Fruit fly (Drosophila melanogaster) whole organism, embryonic: ENCODE results near the gene Cyp312a1.
A peak's percentile ranks its signal among the peaks of the same experiment; 100 is the strongest.

ENCODE experiments used
- Adf1 ChIP-seq: fragments of 200-800 bp; sonication (Bioruptor generic); IDR thresholded peaks from 2 replicates; pipeline ENCODE4 v1.3.6; 2022; ENCODE audit warnings: missing biosample characterization, missing genetic modification characterization
- B-H2 ChIP-seq: fragments of 200-800 bp; sonication (Bioruptor generic); optimal IDR thresholded peaks from 2 replicates; lab custom pipeline; 2018; ENCODE audit warnings: missing biosample characterization, mild to moderate bottlenecking, missing genetic modification characterization
- Bdp1 ChIP-seq: fragments of 200-800 bp; sonication (Bioruptor generic); optimal IDR thresholded peaks from 3 replicates; lab custom pipeline; 2016; ENCODE audit warnings: missing biosample characterization, missing genetic modification characterization
- Blimp-1 ChIP-seq: fragments of 200-800 bp; sonication (Bioruptor generic); optimal IDR thresholded peaks from 3 replicates; lab custom pipeline; 2018; ENCODE audit warnings: missing biosample characterization, missing genetic modification characterization, mild to moderate bottlenecking, moderate library complexity, missing genetic modification reagents
- CG1024 ChIP-seq: fragments of 200-800 bp; sonication (Bioruptor generic); IDR thresholded peaks from 2 replicates; pipeline ENCODE4 v1.3.6; 2022; ENCODE audit warnings: missing biosample characterization, missing genetic modification characterization
- CG10274 ChIP-seq: fragments of 200-800 bp; sonication (Bioruptor generic); optimal IDR thresholded peaks from 3 replicates; lab custom pipeline; 2017; ENCODE audit warnings: missing biosample characterization, mild to moderate bottlenecking, missing genetic modification characterization
- CG10565 ChIP-seq: fragments of 200-800 bp; sonication (Bioruptor generic); optimal IDR thresholded peaks from 3 replicates; lab custom pipeline; 2016; ENCODE audit warnings: missing biosample characterization, mild to moderate bottlenecking, missing genetic modification characterization
- CG11093 ChIP-seq: fragments of 200-800 bp; sonication (Bioruptor generic); IDR thresholded peaks from 3 replicates; pipeline ENCODE4 v1.3.6; 2022; ENCODE audit warnings: missing biosample characterization, missing genetic modification characterization
- CG12659 ChIP-seq: fragments of 200-800 bp; sonication (Bioruptor generic); optimal IDR thresholded peaks from 3 replicates; lab custom pipeline; 2017; ENCODE audit warnings: mild to moderate bottlenecking, missing biosample characterization, missing genetic modification reagents, missing genetic modification characterization
- CG13775 ChIP-seq: fragments of 200-800 bp; sonication (Bioruptor generic); optimal IDR thresholded peaks from 3 replicates; lab custom pipeline; 2017; ENCODE audit warnings: missing biosample characterization, mild to moderate bottlenecking, missing genetic modification characterization
- CG15073 ChIP-seq: fragments of 200-800 bp; sonication (Bioruptor generic); optimal IDR thresholded peaks from 2 replicates; lab custom pipeline; 2016; ENCODE audit warnings: missing biosample characterization, missing genetic modification characterization
- CG1529 ChIP-seq: fragments of 200-800 bp; sonication (Bioruptor generic); optimal IDR thresholded peaks from 3 replicates; lab custom pipeline; 2018; ENCODE audit warnings: missing biosample characterization, missing genetic modification characterization
- CG15514 ChIP-seq: fragments of 200-800 bp; sonication (Bioruptor generic); optimal IDR thresholded peaks from 3 replicates; lab custom pipeline; 2017; ENCODE audit warnings: missing biosample characterization, missing genetic modification characterization, mild to moderate bottlenecking, moderate library complexity, missing genetic modification reagents
- CG16863 ChIP-seq: fragments of 200-800 bp; sonication (Bioruptor generic); optimal IDR thresholded peaks from 3 replicates; lab custom pipeline; 2016; ENCODE audit warnings: missing biosample characterization, missing genetic modification characterization
- CG2120 ChIP-seq: fragments of 200-800 bp; sonication (Bioruptor generic); optimal IDR thresholded peaks from 3 replicates; lab custom pipeline; 2016; ENCODE audit warnings: missing biosample characterization, missing genetic modification characterization
- CG2712 ChIP-seq: fragments of 200-800 bp; optimal IDR thresholded peaks from 3 replicates; lab custom pipeline; 2019; ENCODE audit warnings: missing biosample characterization, mild to moderate bottlenecking, missing genetic modification characterization, moderate library complexity
- CG30020 ChIP-seq: fragments of 200-800 bp; optimal IDR thresholded peaks from 2 replicates; lab custom pipeline; 2019; ENCODE audit warnings: missing biosample characterization, mild to moderate bottlenecking, missing genetic modification characterization, moderate library complexity
- CG34224 ChIP-seq: fragments of 200-800 bp; sonication (Bioruptor generic); IDR thresholded peaks from 3 replicates; pipeline ENCODE4 v1.3.6; 2022; ENCODE audit warnings: missing biosample characterization, missing genetic modification characterization; ENCODE audit not compliant: partially characterized antibody
- CG43689 ChIP-seq: fragments of 200-800 bp; sonication (Bioruptor generic); IDR thresholded peaks from 2 replicates; pipeline ENCODE4 v1.3.6; 2022; ENCODE audit warnings: missing biosample characterization, missing genetic modification characterization
- CG6254 ChIP-seq: fragments of 200-800 bp; sonication (Bioruptor generic); optimal IDR thresholded peaks from 3 replicates; lab custom pipeline; 2017; ENCODE audit warnings: mild to moderate bottlenecking, missing biosample characterization, missing genetic modification reagents, missing genetic modification characterization
- CG6272 ChIP-seq: fragments of 200-800 bp; sonication (Bioruptor generic); IDR thresholded peaks from 2 replicates; pipeline ENCODE4 v1.3.6; 2022; ENCODE audit warnings: missing biosample characterization, missing genetic modification characterization
- CG6765 ChIP-seq: fragments of 200-800 bp; sonication (Bioruptor generic); optimal IDR thresholded peaks from 3 replicates; lab custom pipeline; 2017; ENCODE audit warnings: missing biosample characterization, mild to moderate bottlenecking, missing genetic modification characterization
- CG8281 ChIP-seq: fragments of 200-800 bp; sonication (Bioruptor generic); optimal IDR thresholded peaks from 2 replicates; lab custom pipeline; 2018; ENCODE audit warnings: missing biosample characterization, mild to moderate bottlenecking, missing genetic modification characterization, moderate library complexity
- CG8924 ChIP-seq: fragments of 200-800 bp; optimal IDR thresholded peaks from 3 replicates; lab custom pipeline; 2019; ENCODE audit warnings: missing biosample characterization, mild to moderate bottlenecking, missing genetic modification characterization, moderate library complexity
- CG8944 ChIP-seq: fragments of 200-800 bp; sonication (Bioruptor generic); optimal IDR thresholded peaks from 3 replicates; lab custom pipeline; 2016; ENCODE audit warnings: missing biosample characterization, missing genetic modification characterization
- CG9932 ChIP-seq: fragments of 200-800 bp; sonication (Bioruptor generic); IDR thresholded peaks from 2 replicates; pipeline ENCODE4 v1.3.6; 2022; ENCODE audit warnings: missing biosample characterization, missing genetic modification characterization
- Dek ChIP-seq: fragments of 200-800 bp; sonication (Bioruptor generic); optimal IDR thresholded peaks from 3 replicates; lab custom pipeline; 2019; ENCODE audit warnings: missing biosample characterization, mild to moderate bottlenecking, missing genetic modification characterization, moderate library complexity
- Dref ChIP-seq: fragments of 200-800 bp; sonication (Bioruptor generic); IDR thresholded peaks from 2 replicates; pipeline ENCODE4 v1.3.6; 2022; ENCODE audit warnings: missing biosample characterization, missing genetic modification characterization
- ERR ChIP-seq: fragments of 200-800 bp; sonication (Bioruptor generic); optimal IDR thresholded peaks from 2 replicates; lab custom pipeline; 2016; ENCODE audit warnings: missing biosample characterization, missing genetic modification characterization
- HHEX ChIP-seq: fragments of 200-800 bp; sonication (Bioruptor generic); optimal IDR thresholded peaks from 3 replicates; lab custom pipeline; 2017; ENCODE audit warnings: missing biosample characterization, mild to moderate bottlenecking, missing genetic modification characterization, missing genetic modification reagents
- Hr3 ChIP-seq: fragments of 200-800 bp; sonication (Bioruptor generic); optimal IDR thresholded peaks from 3 replicates; lab custom pipeline; 2016; ENCODE audit warnings: missing biosample characterization, missing genetic modification characterization
- Meics ChIP-seq: fragments of 200-800 bp; sonication (Bioruptor generic); optimal IDR thresholded peaks from 2 replicates; lab custom pipeline; 2017; ENCODE audit warnings: missing biosample characterization, mild to moderate bottlenecking, missing genetic modification characterization
- Neu2 ChIP-seq: fragments of 200-800 bp; sonication (Bioruptor generic); optimal IDR thresholded peaks from 3 replicates; lab custom pipeline; 2016; ENCODE audit warnings: missing biosample characterization, missing genetic modification characterization, borderline replicate concordance
- Scr ChIP-seq: fragments of 200-800 bp; sonication (Bioruptor generic); IDR thresholded peaks from 2 replicates; pipeline ENCODE4 v1.3.6; 2022; ENCODE audit warnings: missing biosample characterization, missing genetic modification characterization; ENCODE audit not compliant: partially characterized antibody
- ase ChIP-seq: fragments of 200-800 bp; sonication (Bioruptor generic); IDR thresholded peaks from 3 replicates; pipeline ENCODE4 v1.3.6; 2022; ENCODE audit warnings: missing biosample characterization, missing genetic modification characterization
- az2 ChIP-seq: fragments of 200-800 bp; sonication (Bioruptor generic); optimal IDR thresholded peaks from 3 replicates; lab custom pipeline; 2016; ENCODE audit warnings: missing biosample characterization, missing genetic modification characterization
- corto ChIP-seq: fragments of 200-800 bp; sonication (Bioruptor generic); optimal IDR thresholded peaks from 2 replicates; lab custom pipeline; 2016; ENCODE audit warnings: missing biosample characterization, mild to moderate bottlenecking, missing genetic modification characterization, moderate library complexity
- gfzf ChIP-seq: fragments of 200-800 bp; sonication (Bioruptor generic); optimal IDR thresholded peaks from 2 replicates; lab custom pipeline; 2016; ENCODE audit warnings: missing biosample characterization, mild to moderate bottlenecking, missing genetic modification characterization, moderate library complexity
- grau ChIP-seq: fragments of 200-800 bp; optimal IDR thresholded peaks from 3 replicates; lab custom pipeline; 2019; ENCODE audit warnings: missing biosample characterization, mild to moderate bottlenecking, missing genetic modification characterization, moderate library complexity
- gsb ChIP-seq: fragments of 200-800 bp; sonication (Bioruptor generic); IDR thresholded peaks from 2 replicates; pipeline ENCODE4 v1.3.6; 2022; ENCODE audit warnings: missing biosample characterization, missing genetic modification characterization
- gt ChIP-seq: fragments of 200-800 bp; sonication (Bioruptor generic); IDR thresholded peaks from 2 replicates; pipeline ENCODE4 v1.3.6; 2022; ENCODE audit warnings: missing biosample characterization, missing genetic modification characterization
- pho ChIP-seq: fragments of 200-800 bp; sonication (Bioruptor generic); optimal IDR thresholded peaks from 2 replicates; lab custom pipeline; 2016; ENCODE audit warnings: missing biosample characterization, missing genetic modification characterization
- slou ChIP-seq: fragments of 200-800 bp; sonication (Bioruptor generic); optimal IDR thresholded peaks from 3 replicates; lab custom pipeline; 2016; ENCODE audit warnings: missing biosample characterization, missing genetic modification characterization
- so ChIP-seq: fragments of 200-800 bp; sonication (Bioruptor generic); IDR thresholded peaks from 3 replicates; pipeline ENCODE4 v1.3.6; 2022; ENCODE audit warnings: missing biosample characterization, missing genetic modification characterization
- stwl ChIP-seq: fragments of 200-800 bp; sonication (Bioruptor generic); optimal IDR thresholded peaks from 3 replicates; lab custom pipeline; 2018; ENCODE audit warnings: missing biosample characterization, mild to moderate bottlenecking, missing genetic modification characterization, moderate library complexity
- tin ChIP-seq: fragments of 200-800 bp; sonication (Bioruptor generic); optimal IDR thresholded peaks from 3 replicates; lab custom pipeline; 2016; ENCODE audit warnings: missing biosample characterization, missing genetic modification characterization
- unpg ChIP-seq: fragments of 200-800 bp; sonication (Bioruptor generic); optimal IDR thresholded peaks from 3 replicates; lab custom pipeline; 2018; ENCODE audit warnings: missing biosample characterization, mild to moderate bottlenecking, missing genetic modification characterization, moderate library complexity
- zen ChIP-seq: fragments of 200-800 bp; sonication (Bioruptor generic); optimal IDR thresholded peaks from 3 replicates; lab custom pipeline; 2018; ENCODE audit warnings: missing biosample characterization, mild to moderate bottlenecking, missing genetic modification characterization, moderate library complexity

The Cyp312a1 gene

DNA sequence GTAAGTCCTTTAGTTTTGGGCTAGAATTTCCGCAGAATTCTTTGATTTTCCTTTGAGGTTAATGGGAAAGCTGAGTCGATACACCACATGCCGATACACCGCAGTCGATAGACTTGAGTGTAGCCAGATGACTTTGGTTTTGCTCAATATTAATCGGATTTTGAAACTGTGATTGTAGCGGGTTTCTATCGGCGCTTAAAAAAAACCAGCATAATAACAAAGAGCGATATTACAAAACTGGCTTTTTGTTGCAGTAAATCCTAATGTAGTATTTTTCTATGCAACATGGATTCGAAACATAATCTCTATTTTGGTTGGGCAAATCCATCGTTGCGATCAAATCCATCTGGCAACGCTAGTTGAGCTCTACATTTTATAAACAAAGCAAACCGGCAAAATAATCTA is 23.0 kb downstream of the Cyp312a1 start, which contains the start of the genes Polr3D and mus304 (continued):
- TF ChIP-seq HHEX (GFP tag; lab: Kevin White, UChicago) (no peak), Meics (GFP tag; lab: Kevin White, UChicago) (peak; percentile 20), corto (GFP tag; lab: Kevin White, UChicago) (no peak), unpg (GFP tag; lab: Kevin White, UChicago) (peak; percentile 14), Bdp1 (GFP tag; lab: Kevin White, UChicago) (no peak), CG1024 (GFP tag; lab: Robert Waterston, UW) (no peak), CG12659 (GFP tag; lab: Kevin White, UChicago) (peak; percentile 31), Dek (tag; lab: Kevin White, UChicago) (no peak), Adf1 (GFP tag; lab: Robert Waterston, UW) (no peak), gfzf (GFP tag; lab: Kevin White, UChicago) (peak; percentile 38), tin (peak; percentile 18), Scr (GFP tag; lab: Robert Waterston, UW) (peak; percentile 58), CG8281 (no peak), CG16863 (no peak), CG34224 (GFP tag; lab: Robert Waterston, UW) (peak; percentile 53; the same call in 1 of the 3 replicates), B-H2 (GFP tag; lab: Kevin White, UChicago) (peak; percentile 17), gsb (GFP tag; lab: Robert Waterston, UW) (no peak), CG15073 (GFP tag; lab: Kevin White, UChicago) (no peak), CG8944 (no peak), CG13775 (GFP tag; lab: Kevin White, UChicago) (peak; percentile 14), CG9932 (GFP tag; lab: Robert Waterston, UW) (no peak), CG6254 (GFP tag; lab: Kevin White, UChicago) (no peak), so (GFP tag; lab: Robert Waterston, UW) (no peak), pho (GFP tag; lab: Kevin White, UChicago) (no peak), slou (GFP tag; lab: Kevin White, UChicago) (no peak), CG10565 (GFP tag; lab: Kevin White, UChicago) (no peak), CG10274 (GFP tag; lab: Kevin White, UChicago) (no peak)
- TF ChIP-seq, all 482 proteins: peak for 115

DNA sequence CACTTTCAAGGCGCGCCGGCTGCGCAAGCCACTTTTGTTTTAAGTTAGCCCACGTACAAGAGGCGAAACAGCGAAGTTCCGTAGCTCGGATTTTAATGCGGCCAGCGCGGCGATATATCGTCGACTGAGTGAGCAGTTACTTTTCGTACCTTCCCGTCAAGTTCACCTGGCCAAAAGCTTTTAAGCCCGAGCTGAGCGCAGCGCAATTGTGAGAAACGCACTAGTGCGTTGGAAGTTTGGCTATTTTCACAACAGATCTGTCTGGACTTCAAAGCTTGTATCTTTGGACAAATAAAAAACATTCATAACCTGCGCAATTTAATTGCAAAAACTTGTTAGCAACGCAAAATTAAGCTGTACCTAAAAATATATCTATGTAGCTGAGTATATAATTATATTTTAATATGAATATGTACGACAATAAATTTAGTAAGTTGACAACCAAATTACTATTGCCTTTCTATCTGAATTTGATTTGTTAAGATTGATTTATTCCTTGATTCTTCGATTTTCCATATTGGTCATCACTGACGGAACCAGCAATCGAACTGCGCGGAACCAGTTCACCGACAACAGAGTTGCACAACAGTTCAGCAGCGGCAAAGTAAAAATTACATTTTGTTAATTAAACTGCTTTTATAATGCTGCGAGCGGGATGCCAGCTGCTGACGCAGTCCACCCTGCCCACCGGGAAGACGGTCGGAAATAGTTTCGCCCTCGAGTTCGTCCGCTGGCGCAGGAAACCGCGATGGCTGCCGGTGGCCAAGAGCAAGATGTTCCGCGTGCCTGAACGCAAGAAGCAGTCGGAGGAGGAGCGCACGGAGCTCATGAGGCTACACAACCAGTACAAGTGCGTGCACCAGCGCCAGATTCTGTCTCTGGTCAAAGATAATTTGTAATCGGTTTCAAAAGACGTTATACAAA is 26.2 kb downstream of the Cyp312a1 start, which contains the start of the genes CG13698 and mRpS26:
Gene CG13698 (minus strand): TSS at position 129 of the 924 bp plus-strand sequence.
Gene mRpS26 (plus strand): TSS at position 559 of the 924 bp plus-strand sequence.
- TF ChIP-seq Hr3 (GFP tag; lab: Kevin White, UChicago) (peak; percentile 73), Dref (no peak), CG15514 (peak; percentile 99), CG1529 (peak; percentile 53), CG11093 (GFP tag; lab: Robert Waterston, UW) (peak; percentile 50; the same call in 1 of the 3 replicates), CG30020 (tag; lab: Kevin White, UChicago) (peak; percentile 46), grau (tag; lab: Kevin White, UChicago) (peak; percentile 76), CG2120 (GFP tag; lab: Kevin White, UChicago) (peak; percentile 77), ase (0 out of 3 replicates have a peak, but pooled peaks have one; percentile 19), CG6765 (GFP tag; lab: Kevin White, UChicago) (peak; percentile 40), Blimp-1 (GFP tag; lab: Kevin White, UChicago) (peak; percentile 58), ERR (GFP tag; lab: Kevin White, UChicago) (no peak), CG6272 (GFP tag; lab: Robert Waterston, UW) (0 out of 2 replicates have a peak, but pooled peaks have one; percentile 13), CG2712 (tag; lab: Kevin White, UChicago) (peak; percentile 75), Neu2 (GFP tag; lab: Kevin White, UChicago) (no peak), zen (tag; lab: Kevin White, UChicago) (peak; percentile 29), CG8924 (tag; lab: Kevin White, UChicago) (peak; percentile 78), HHEX (GFP tag; lab: Kevin White, UChicago) (peak; percentile 56), stwl (peak; percentile 22), az2 (GFP tag; lab: Kevin White, UChicago) (peak; percentile 69), gt (GFP tag; lab: Robert Waterston, UW) (no peak), CG43689 (GFP tag; lab: Robert Waterston, UW) (no peak)
